Worm (Caenorhabditis elegans) whole organism, midembryonic: ENCODE measurements around the gene K06G5.3.

ENCODE experiments used
- T22C8.4 ChIP-seq: fragments of 200-800 bp; sonication (Bioruptor generic); IDR thresholded peaks from 2 replicates; pipeline ENCODE4 v1.3.6; 2022; ENCODE audit warnings: missing genetic modification characterization, missing compliant biosample characterization
- flt-1 ChIP-seq: fragments of 200-800 bp; sonication (Bioruptor generic); IDR thresholded peaks from 2 replicates; pipeline ENCODE4 v1.3.6; 2022; ENCODE audit warnings: missing genetic modification characterization, missing compliant biosample characterization
- klf-2 ChIP-seq: fragments of 200-800 bp; sonication (Bioruptor generic); conservative IDR thresholded peaks from 2 replicates; pipeline ENCODE4 v1.3.6; 2022; ENCODE audit warnings: missing genetic modification reagents, missing genetic modification characterization, missing compliant biosample characterization
- tab-1 ChIP-seq: fragments of 200-800 bp; sonication (Bioruptor generic); IDR thresholded peaks from 2 replicates; pipeline ENCODE4 v1.3.6; 2022; ENCODE audit warnings: missing genetic modification characterization, missing compliant biosample characterization
- ztf-23 ChIP-seq: fragments of 200-800 bp; sonication (Bioruptor generic); IDR thresholded peaks from 2 replicates; pipeline ENCODE4 v1.3.6; 2022; ENCODE audit warnings: missing genetic modification reagents, missing genetic modification characterization, missing compliant biosample characterization

DNA sequence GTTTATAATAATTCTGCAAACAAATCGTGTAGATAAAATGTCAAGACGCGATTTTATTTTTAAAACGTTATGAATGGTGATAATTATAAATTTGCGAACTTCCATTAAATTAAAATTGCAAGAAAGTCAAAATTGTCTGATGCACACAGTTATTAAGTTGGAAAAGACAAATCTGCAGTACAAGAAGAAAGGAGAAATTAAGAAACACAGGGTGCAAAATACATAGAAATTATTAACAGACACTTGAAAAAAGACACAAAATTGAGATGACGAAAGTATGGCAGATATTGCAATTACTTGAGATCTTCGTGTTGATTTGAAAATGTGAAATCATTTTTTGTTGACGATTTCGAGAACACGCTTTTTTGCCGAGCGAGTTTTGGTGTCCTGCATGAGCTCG lies 18.5 kb upstream of the K06G5.3 start:
- TF ChIP-seq flt-1 (no peak), tab-1 (GFP tag; lab: Robert Waterston, UW) (no peak), ztf-23 (GFP tag; lab: Robert Waterston, UW) (no peak), T22C8.4 (GFP tag; lab: Robert Waterston, UW) (no peak), klf-2 (no peak)
